Fruit fly (Drosophila melanogaster) whole organism, embryonic: ENCODE measurements around the gene CG31735.
A peak's percentile ranks its signal among the peaks of the same experiment; 100 is the strongest.

Experiments
- ATbp ChIP-seq: fragments of 200-800 bp; sonication (Bioruptor generic); optimal IDR thresholded peaks from 2 replicates; lab custom pipeline; 2017; ENCODE audit warnings: missing biosample characterization, mild to moderate bottlenecking, missing genetic modification characterization, missing genetic modification reagents
- Ada2b ChIP-seq: fragments of 200-800 bp; sonication (Bioruptor generic); IDR thresholded peaks from 2 replicates; pipeline ENCODE4 v1.3.6; 2022; ENCODE audit warnings: missing biosample characterization, missing genetic modification characterization
- Atf6 ChIP-seq: fragments of 200-800 bp; sonication (Bioruptor generic); IDR thresholded peaks from 2 replicates; pipeline ENCODE4 v1.3.6; 2022; ENCODE audit warnings: missing biosample characterization, missing genetic modification characterization
- Awh ChIP-seq: fragments of 200-800 bp; sonication (Bioruptor generic); IDR thresholded peaks from 2 replicates; pipeline ENCODE4, ENCODE4 v1.3.6; 2022; ENCODE audit warnings: missing biosample characterization, missing genetic modification characterization
- CG10979 ChIP-seq: fragments of 200-800 bp; sonication (Bioruptor generic); optimal IDR thresholded peaks from 2 replicates; lab custom pipeline; 2018; ENCODE audit warnings: missing biosample characterization, mild to moderate bottlenecking, missing genetic modification characterization, moderate library complexity
- CG12659 ChIP-seq: fragments of 200-800 bp; sonication (Bioruptor generic); optimal IDR thresholded peaks from 3 replicates; lab custom pipeline; 2017; ENCODE audit warnings: mild to moderate bottlenecking, missing biosample characterization, missing genetic modification reagents, missing genetic modification characterization
- CG12769 ChIP-seq: fragments of 200-800 bp; sonication (Bioruptor generic); optimal IDR thresholded peaks from 2 replicates; lab custom pipeline; 2019; ENCODE audit warnings: missing biosample characterization, mild to moderate bottlenecking, missing genetic modification characterization, moderate library complexity
- CG15514 ChIP-seq: fragments of 200-800 bp; sonication (Bioruptor generic); optimal IDR thresholded peaks from 3 replicates; lab custom pipeline; 2017; ENCODE audit warnings: missing biosample characterization, missing genetic modification characterization, mild to moderate bottlenecking, moderate library complexity, missing genetic modification reagents
- CG1603 ChIP-seq: fragments of 200-800 bp; sonication (Bioruptor generic); optimal IDR thresholded peaks from 2 replicates; lab custom pipeline; 2019; ENCODE audit warnings: missing biosample characterization, mild to moderate bottlenecking, missing genetic modification characterization, moderate library complexity
- CG16863 ChIP-seq: fragments of 200-800 bp; sonication (Bioruptor generic); optimal IDR thresholded peaks from 3 replicates; lab custom pipeline; 2016; ENCODE audit warnings: missing biosample characterization, missing genetic modification characterization
- CG17829 ChIP-seq: fragments of 200-800 bp; optimal IDR thresholded peaks from 2 replicates; lab custom pipeline; 2019; ENCODE audit warnings: missing biosample characterization, mild to moderate bottlenecking, missing genetic modification characterization, moderate library complexity
- CG2120 ChIP-seq: fragments of 200-800 bp; sonication (Bioruptor generic); optimal IDR thresholded peaks from 3 replicates; lab custom pipeline; 2016; ENCODE audit warnings: missing biosample characterization, missing genetic modification characterization
- CG43689 ChIP-seq: fragments of 200-800 bp; sonication (Bioruptor generic); IDR thresholded peaks from 2 replicates; pipeline ENCODE4 v1.3.6; 2022; ENCODE audit warnings: missing biosample characterization, missing genetic modification characterization
- CG4707 ChIP-seq: fragments of 200-800 bp; sonication (Bioruptor generic); optimal IDR thresholded peaks from 2 replicates; lab custom pipeline; 2018; ENCODE audit warnings: missing biosample characterization, mild to moderate bottlenecking, missing genetic modification characterization, moderate library complexity
- CG5180 ChIP-seq: fragments of 200-800 bp; sonication (Bioruptor generic); optimal IDR thresholded peaks from 3 replicates; lab custom pipeline; 2017; ENCODE audit warnings: missing biosample characterization, missing genetic modification characterization, mild to moderate bottlenecking, moderate library complexity, missing genetic modification reagents
- CG9797 ChIP-seq: fragments of 200-800 bp; sonication (Bioruptor generic); optimal IDR thresholded peaks from 3 replicates; lab custom pipeline; 2018; ENCODE audit warnings: missing biosample characterization, mild to moderate bottlenecking, missing genetic modification characterization
- Dll ChIP-seq: fragments of 200-800 bp; sonication (Bioruptor generic); IDR thresholded peaks from 4 replicates; pipeline ENCODE4 v1.3.6; 2022; ENCODE audit warnings: missing biosample characterization, missing genetic modification characterization; ENCODE audit not compliant: partially characterized antibody
- Doc3 ChIP-seq: fragments of 200-800 bp; sonication (Bioruptor generic); IDR thresholded peaks from 3 replicates; pipeline ENCODE4 v1.3.6; 2022; ENCODE audit warnings: missing biosample characterization, missing genetic modification characterization; ENCODE audit not compliant: partially characterized antibody
- Drgx ChIP-seq: fragments of 200-800 bp; sonication (Bioruptor generic); IDR thresholded peaks from 2 replicates; pipeline ENCODE4 v1.3.6; 2022; ENCODE audit warnings: missing biosample characterization, missing genetic modification characterization
- H15 ChIP-seq: fragments of 200-800 bp; sonication (Bioruptor generic); IDR thresholded peaks from 3 replicates; pipeline ENCODE4 v1.3.6; 2022; ENCODE audit warnings: missing biosample characterization, missing genetic modification characterization
- Hr39 ChIP-seq: fragments of >200 bp; optimal IDR thresholded peaks from 2 replicates; lab custom pipeline; 2017
- Jarid2 ChIP-seq: fragments of 200-800 bp; sonication (Bioruptor generic); optimal IDR thresholded peaks from 3 replicates; lab custom pipeline; 2017; ENCODE audit warnings: mild to moderate bottlenecking, missing biosample characterization, missing genetic modification reagents, missing genetic modification characterization
- Mad ChIP-seq: fragments of 200-800 bp; sonication (Bioruptor generic); optimal IDR thresholded peaks from 2 replicates; lab custom pipeline; 2016; ENCODE audit warnings: missing biosample characterization, missing genetic modification characterization
- Max ChIP-seq: fragments of 200-800 bp; sonication (Bioruptor generic); optimal IDR thresholded peaks from 2 replicates; lab custom pipeline; 2016; ENCODE audit warnings: missing biosample characterization, mild to moderate bottlenecking, missing genetic modification characterization
- Neu2 ChIP-seq: fragments of 200-800 bp; sonication (Bioruptor generic); optimal IDR thresholded peaks from 3 replicates; lab custom pipeline; 2016; ENCODE audit warnings: missing biosample characterization, missing genetic modification characterization, borderline replicate concordance
- Ravus ChIP-seq: fragments of 200-800 bp; sonication (Bioruptor generic); IDR thresholded peaks from 2 replicates; pipeline ENCODE4 v1.3.6; 2022; ENCODE audit warnings: missing biosample characterization, missing genetic modification characterization
- Rfx ChIP-seq: fragments of 200-800 bp; sonication (Bioruptor generic); IDR thresholded peaks from 2 replicates; pipeline ENCODE4 v1.3.6; 2022; ENCODE audit warnings: missing biosample characterization, missing genetic modification characterization
- amos ChIP-seq: fragments of 200-800 bp; sonication (Bioruptor generic); IDR thresholded peaks from 2 replicates; pipeline ENCODE4 v1.3.6; 2022; ENCODE audit warnings: missing biosample characterization, missing genetic modification characterization; ENCODE audit not compliant: partially characterized antibody
- aop ChIP-seq: fragments of 200-800 bp; sonication (Bioruptor generic); IDR thresholded peaks from 2 replicates; pipeline ENCODE4 v1.3.6; 2022; ENCODE audit warnings: missing biosample characterization, missing genetic modification characterization
- ci ChIP-seq: fragments of 200-800 bp; sonication (Bioruptor generic); IDR thresholded peaks from 3 replicates; pipeline ENCODE4 v1.3.6; 2022; ENCODE audit warnings: missing biosample characterization, missing genetic modification characterization
- da ChIP-seq: fragments of 200-800 bp; sonication (Bioruptor generic); optimal IDR thresholded peaks from 2 replicates; lab custom pipeline; 2016; ENCODE audit warnings: missing biosample characterization, missing genetic modification characterization
- dm ChIP-seq: fragments of 200-800 bp; sonication (Bioruptor generic); optimal IDR thresholded peaks from 3 replicates; lab custom pipeline; 2016; ENCODE audit warnings: missing biosample characterization, missing genetic modification characterization
- ham ChIP-seq: fragments of 200-800 bp; sonication (Bioruptor generic); IDR thresholded peaks from 2 replicates; pipeline ENCODE4 v1.3.6; 2022; ENCODE audit warnings: missing biosample characterization, missing genetic modification characterization
- inv ChIP-seq: fragments of 200-800 bp; sonication (Bioruptor generic); IDR thresholded peaks from 2 replicates; pipeline ENCODE4 v1.3.6; 2022; ENCODE audit warnings: missing biosample characterization, missing genetic modification characterization; ENCODE audit not compliant: partially characterized antibody
- jigr1 ChIP-seq: fragments of 200-800 bp; sonication (Bioruptor generic); IDR thresholded peaks from 3 replicates; pipeline ENCODE4 v1.3.6; 2022; ENCODE audit warnings: missing biosample characterization, missing genetic modification characterization
- jumu ChIP-seq: fragments of 200-800 bp; sonication (Bioruptor generic); optimal IDR thresholded peaks from 3 replicates; lab custom pipeline; 2016; ENCODE audit warnings: missing biosample characterization, missing genetic modification characterization
- nerfin-1 ChIP-seq: fragments of 200-800 bp; sonication (Bioruptor generic); optimal IDR thresholded peaks from 3 replicates; lab custom pipeline; 2019; ENCODE audit warnings: missing biosample characterization, mild to moderate bottlenecking, missing genetic modification characterization, moderate library complexity
- odd ChIP-seq: fragments of 200-800 bp; sonication (Bioruptor generic); optimal IDR thresholded peaks from 2 replicates; lab custom pipeline; 2017; ENCODE audit warnings: missing biosample characterization, mild to moderate bottlenecking, missing genetic modification characterization
- pfk ChIP-seq: fragments of 200-800 bp; sonication (Bioruptor generic); optimal IDR thresholded peaks from 2 replicates; lab custom pipeline; 2018; ENCODE audit warnings: missing biosample characterization, mild to moderate bottlenecking, missing genetic modification characterization, moderate library complexity
- pho ChIP-seq: fragments of 200-800 bp; sonication (Bioruptor generic); optimal IDR thresholded peaks from 2 replicates; lab custom pipeline; 2016; ENCODE audit warnings: missing biosample characterization, missing genetic modification characterization
- pita ChIP-seq: fragments of 200-800 bp; sonication (Bioruptor generic); optimal IDR thresholded peaks from 2 replicates; lab custom pipeline; 2017; ENCODE audit warnings: missing biosample characterization, mild to moderate bottlenecking, missing genetic modification characterization
- pzg ChIP-seq: fragments of 200-800 bp; sonication (Bioruptor generic); optimal IDR thresholded peaks from 3 replicates; lab custom pipeline; 2018; ENCODE audit warnings: missing biosample characterization, mild to moderate bottlenecking, missing genetic modification characterization, moderate library complexity
- sna ChIP-seq: fragments of 200-800 bp; sonication (Bioruptor generic); IDR thresholded peaks from 2 replicates; pipeline ENCODE4 v1.3.6; 2022; ENCODE audit warnings: missing biosample characterization, missing genetic modification characterization; ENCODE audit not compliant: partially characterized antibody
- so ChIP-seq: fragments of 200-800 bp; sonication (Bioruptor generic); IDR thresholded peaks from 3 replicates; pipeline ENCODE4 v1.3.6; 2022; ENCODE audit warnings: missing biosample characterization, missing genetic modification characterization
- tin ChIP-seq: fragments of 200-800 bp; sonication (Bioruptor generic); optimal IDR thresholded peaks from 3 replicates; lab custom pipeline; 2016; ENCODE audit warnings: missing biosample characterization, missing genetic modification characterization
- tll ChIP-seq, 2 experiments: fragments of 200-800 bp in 1 of 2; fragments of >200 bp in 1 of 2; sonication (Bioruptor generic) in 1 of 2; optimal IDR thresholded peaks; 2 replicates each; lab custom pipeline; 2017 to 2019; ENCODE audit warnings: missing biosample characterization in 2 of 2, missing genetic modification characterization in 2 of 2, mild to moderate bottlenecking in 1 of 2, moderate library complexity in 1 of 2
- trh ChIP-seq: fragments of 200-800 bp; sonication (Bioruptor generic); optimal IDR thresholded peaks from 2 replicates; lab custom pipeline; 2016; ENCODE audit warnings: missing biosample characterization, missing genetic modification characterization
- unc-4 ChIP-seq: fragments of 200-800 bp; sonication (Bioruptor generic); IDR thresholded peaks from 2 replicates; pipeline ENCODE4 v1.3.6; 2022; ENCODE audit warnings: missing biosample characterization, missing genetic modification characterization; ENCODE audit not compliant: partially characterized antibody
- zf30C ChIP-seq: fragments of 200-800 bp; sonication (Bioruptor generic); optimal IDR thresholded peaks from 3 replicates; lab custom pipeline; 2018; ENCODE audit warnings: missing biosample characterization, mild to moderate bottlenecking, missing genetic modification characterization

CG31735 gene

DNA sequence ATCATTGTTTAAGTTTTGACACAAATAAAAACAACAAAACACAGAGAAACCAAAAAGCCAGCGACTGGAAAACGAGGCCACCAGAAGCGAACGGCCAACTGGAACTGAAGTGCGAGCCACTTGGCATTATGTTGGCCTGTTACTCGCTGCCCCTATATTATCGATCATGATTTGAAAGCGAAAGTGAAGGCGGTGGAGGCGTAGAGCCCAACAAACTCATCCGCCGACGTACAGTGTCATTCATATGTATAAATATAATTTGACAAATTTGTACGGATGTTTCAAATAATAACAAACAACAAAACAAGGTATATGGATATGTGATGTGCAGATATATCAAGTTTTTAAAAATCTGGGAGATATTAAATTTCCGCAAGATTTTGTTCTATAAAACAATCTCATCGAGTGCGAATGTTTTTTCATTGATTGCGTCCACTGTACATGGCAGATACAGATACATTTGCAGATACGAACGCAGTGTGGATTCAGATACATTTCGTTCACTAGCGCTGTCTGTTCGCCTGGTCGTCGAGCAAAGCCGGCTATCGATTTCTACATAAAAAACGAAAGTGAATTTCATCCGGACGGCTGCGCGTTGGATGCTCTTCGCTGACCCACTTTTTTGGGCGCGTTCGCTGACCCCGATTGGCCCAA lies 15.8 kb downstream of the CG31735 start (continued):
- TF ChIP-seq ci (peak; percentile 97), aop (GFP tag; lab: Robert Waterston, UW) (peak; percentile 9), CG10979 (tag; lab: Kevin White, UChicago) (peak; percentile 95), pfk (peak; percentile 46), CG1603 (tag; lab: Kevin White, UChicago) (peak; percentile 97), Doc3 (no peak), pita (no peak), CG17829 (tag; lab: Kevin White, UChicago) (peak; percentile 96), Ada2b (GFP tag; lab: Robert Waterston, UW) (peak; percentile 93), Dll (GFP tag; lab: Robert Waterston, UW) (peak; percentile 40; the same call in 1 of the 4 replicates), Max (GFP tag; lab: Kevin White, UChicago) (peak; percentile 94), CG12769 (tag; lab: Kevin White, UChicago) (peak; percentile 99), dm (peak; percentile 84), pzg (GFP tag; lab: Kevin White, UChicago) (peak; percentile 16), CG9797 (GFP tag; lab: Kevin White, UChicago) (peak; percentile 35), CG5180 (GFP tag; lab: Kevin White, UChicago) (peak; percentile 85), Rfx (peak; percentile 95), jigr1 (peak; percentile 87), Awh (GFP tag; lab: Robert Waterston, UW) (peak; percentile 93), tll (GFP tag; optimal IDR thresholded peaks at IDR 0.05; lab: Kevin White, UChicago) (no peak), so (peak; percentile 95), Mad (GFP tag; lab: Kevin White, UChicago) (peak; percentile 85), CG16863 (GFP tag; lab: Kevin White, UChicago) (peak; percentile 97), CG2120 (GFP tag; lab: Kevin White, UChicago) (peak; percentile 95), Neu2 (peak; percentile 39), amos (GFP tag; lab: Robert Waterston, UW) (no peak), ATbp (GFP tag; lab: Kevin White, UChicago) (peak; percentile 96), da (GFP tag; lab: Kevin White, UChicago) (peak; percentile 96), Jarid2 (GFP tag; lab: Kevin White, UChicago) (peak; percentile 82), CG4707 (GFP tag; lab: Kevin White, UChicago) (peak; percentile 98), sna (no peak; the same call in none of the 2 replicates), Atf6 (GFP tag; lab: Robert Waterston, UW) (peak; percentile 96), inv (GFP tag; lab: Robert Waterston, UW) (peak; percentile 44; the same call in 1 of the 2 replicates), odd (peak; percentile 96), jumu (GFP tag; lab: Kevin White, UChicago) (peak; percentile 96), Ravus (GFP tag; lab: Robert Waterston, UW) (peak; percentile 81), nerfin-1 (peak; percentile 92), ham (GFP tag; lab: Robert Waterston, UW) (peak; percentile 80), tin (GFP tag; lab: Kevin White, UChicago) (peak; percentile 93), Drgx (GFP tag; lab: Robert Waterston, UW) (peak; percentile 96), Hr39 (lab: Kevin White, UChicago) (no peak), trh (GFP tag; lab: Kevin White, UChicago) (peak; percentile 84), H15 (GFP tag; lab: Robert Waterston, UW) (peak; percentile 95), pho (GFP tag; lab: Kevin White, UChicago) (peak; percentile 94), CG15514 (GFP tag; lab: Kevin White, UChicago) (peak; percentile 82), CG12659 (peak; percentile 97), CG43689 (GFP tag; lab: Robert Waterston, UW) (peak; percentile 87), zf30C (GFP tag; lab: Kevin White, UChicago) (no peak), unc-4 (GFP tag; lab: Robert Waterston, UW) (no peak)
